Fruit fly (Drosophila melanogaster) S2 (cell line): ENCODE results near the gene CG32163.

Experiments
- CG8478 ChIP-seq: fragments of >200 bp; optimal IDR thresholded peaks from 2 replicates; lab custom pipeline; 2018
- CTCF ChIP-seq, 2 experiments: fragments of >200 bp; optimal IDR thresholded peaks; 2 replicates each; lab custom pipeline; 2018

DNA sequence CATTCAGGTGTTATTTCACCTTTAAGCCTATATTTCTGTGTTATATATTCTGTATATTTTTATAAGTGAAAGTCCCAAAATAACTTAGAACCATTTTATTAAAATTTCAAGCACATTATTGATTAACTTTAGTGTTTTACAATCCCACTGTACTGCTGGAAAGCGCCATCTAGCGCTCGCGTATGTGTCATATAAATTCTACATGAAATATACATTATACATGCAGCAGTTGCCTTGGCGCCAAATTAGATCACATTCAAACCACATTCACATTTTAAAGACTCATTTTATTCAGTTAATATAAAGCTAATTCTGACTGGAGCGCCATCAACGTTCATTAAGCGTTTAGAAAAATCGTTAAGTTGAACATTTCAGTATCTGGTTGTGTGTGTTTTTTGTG lies 23.6 kb upstream of the CG32163 start:
- no peak for TF ChIP-seq CG8478 (lab: Kevin White, UChicago)
- TF ChIP-seq CTCF (optimal IDR thresholded peaks at IDR 0.05; lab: Kevin White, UChicago) = peak; percentile 86 to 92
